4 worm cellular contexts compared by ENCODE assay signal in the genomic region with DNA sequence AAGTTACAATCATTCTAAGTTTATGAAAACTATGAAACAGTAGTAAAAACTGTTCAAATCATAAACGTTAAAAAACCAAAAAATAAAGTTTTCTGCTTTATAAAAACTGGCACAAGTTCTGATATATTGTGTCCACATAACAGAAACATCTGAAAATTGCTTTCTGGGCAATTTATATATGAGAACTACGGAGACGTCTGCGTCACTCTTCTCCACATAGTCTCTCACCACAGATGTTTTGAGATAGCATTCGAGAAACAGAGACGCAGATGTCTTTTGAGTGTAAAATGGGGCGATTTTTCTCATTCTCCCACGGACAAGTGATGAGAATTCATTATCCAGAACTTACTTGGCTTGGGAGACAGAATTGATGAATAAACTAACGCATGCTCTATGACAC.
A peak's percentile ranks its signal among the peaks of the same experiment; 100 is the strongest.
TF ChIP-seq lines count a peak whose summit lies in the region.

No protein-coding gene starts in this region.

TF ChIP-seq in whole organism, L1 larva, 84 proteins besides CTCF, POLR2A, EP300 and RAD21:
- TF ChIP-seq nhr-77 (tag; optimal IDR thresholded peaks at IDR 0.05; lab: Kevin White, UChicago): no peak
- TF ChIP-seq nhr-237 (tag; optimal IDR thresholded peaks at IDR 0.05; lab: Kevin White, UChicago): no peak
- TF ChIP-seq tlp-1 (tag; optimal IDR thresholded peaks at IDR 0.05; lab: Kevin White, UChicago): no peak
- no peak for TF ChIP-seq isw-1 (GFP tag; IDR thresholded peaks at IDR 0.05; lab: Robert Waterston, UW)
- peak; percentile 48 for TF ChIP-seq dsc-1 (tag; optimal IDR thresholded peaks at IDR 0.05; lab: Kevin White, UChicago)
- peak; percentile 28 to 52 for TF ChIP-seq efl-1 (optimal IDR thresholded peaks at IDR 0.05; lab: Kevin White, UChicago)
- no peak for TF ChIP-seq efl-1 (GFP tag; optimal IDR thresholded peaks at IDR 0.05 in 1 of 2; lab: Kevin White, UChicago)

TF ChIP-seq in whole organism, L2 larva, 48 proteins besides CTCF, POLR2A, EP300 and RAD21:
- TF ChIP-seq lsy-2 (tag; optimal IDR thresholded peaks at IDR 0.05; lab: Kevin White, UChicago): no peak
- no peak for TF ChIP-seq aly-2 (tag; optimal IDR thresholded peaks at IDR 0.05; lab: Kevin White, UChicago)
- TF ChIP-seq nhr-12 (tag; optimal IDR thresholded peaks at IDR 0.05; lab: Kevin White, UChicago): no peak
- no peak for TF ChIP-seq lin-39 (tag; optimal IDR thresholded peaks at IDR 0.05; lab: Kevin White, UChicago)
- TF ChIP-seq nhr-77 (tag; optimal IDR thresholded peaks at IDR 0.05; lab: Kevin White, UChicago): no peak
- no peak for TF ChIP-seq unc-39 (tag; optimal IDR thresholded peaks at IDR 0.05; lab: Kevin White, UChicago)
- peak; percentile 9 for TF ChIP-seq unc-55 (GFP tag; optimal IDR thresholded peaks at IDR 0.05; lab: Kevin White, UChicago)

TF ChIP-seq in whole organism, L4 larva, 104 proteins besides CTCF, POLR2A, EP300 and RAD21:
- no peak for TF ChIP-seq mdl-1 (tag; optimal IDR thresholded peaks at IDR 0.05; lab: Kevin White, UChicago)
- peak; percentile 63; the same call in 1 of the 2 replicates for TF ChIP-seq snpc-1.2 (GFP tag; IDR thresholded peaks at IDR 0.05; lab: Robert Waterston, UW)
TF ChIP-seq in whole organism, L4 larva: peak in this region for 1.

TF ChIP-seq in whole organism, young adult, 124 proteins besides CTCF, POLR2A, EP300 and RAD21:
- TF ChIP-seq K11D2.4 (GFP tag; IDR thresholded peaks at IDR 0.05; lab: Robert Waterston, UW) (no peak), snpc-4 (GFP tag; optimal IDR thresholded peaks at IDR 0.05; lab: Kevin White, UChicago) (no peak), snpc-4 (tag; optimal IDR thresholded peaks at IDR 0.05; lab: Kevin White, UChicago) (peak in 2 of 4 experiments; percentile 15 to 33), dpff-1 (tag; optimal IDR thresholded peaks at IDR 0.05; lab: Kevin White, UChicago) (no peak), hsf-1 (GFP tag; IDR thresholded peaks at IDR 0.05; lab: Robert Waterston, UW) (no peak), ceh-91 (GFP tag; IDR thresholded peaks at IDR 0.05; lab: Robert Waterston, UW) (no peak), hmg-1.2 (GFP tag; IDR thresholded peaks at IDR 0.05; lab: Robert Waterston, UW) (peak; percentile 83; the same call in 1 of the 2 replicates), hrde-1 (tag; optimal IDR thresholded peaks at IDR 0.05; lab: Kevin White, UChicago; ENCODE audit: borderline replicate concordance) (no peak), madf-3 (GFP tag; IDR thresholded peaks at IDR 0.05; lab: Robert Waterston, UW) (no peak), ztf-28 (GFP tag; IDR thresholded peaks at IDR 0.05; lab: Robert Waterston, UW) (no peak), D2030.7 (GFP tag; IDR thresholded peaks at IDR 0.05; lab: Robert Waterston, UW) (no peak)
